Worm (Caenorhabditis elegans) whole organism, midembryonic: ENCODE measurements around the gene T24A6.17.

Experiments
- T22C8.4 ChIP-seq: fragments of 200-800 bp; sonication (Bioruptor generic); IDR thresholded peaks from 2 replicates; pipeline ENCODE4 v1.3.6; 2022; ENCODE audit warnings: missing genetic modification characterization, missing compliant biosample characterization
- cog-1 ChIP-seq: sonication (generic microtip); optimal IDR thresholded peaks from 2 replicates; lab custom pipeline; 2016; ENCODE audit warnings: missing genetic modification characterization, missing compliant biosample characterization
- flt-1 ChIP-seq: fragments of 200-800 bp; sonication (Bioruptor generic); IDR thresholded peaks from 2 replicates; pipeline ENCODE4 v1.3.6; 2022; ENCODE audit warnings: missing genetic modification characterization, missing compliant biosample characterization
- klf-2 ChIP-seq: fragments of 200-800 bp; sonication (Bioruptor generic); conservative IDR thresholded peaks from 2 replicates; pipeline ENCODE4 v1.3.6; 2022; ENCODE audit warnings: missing genetic modification reagents, missing genetic modification characterization, missing compliant biosample characterization
- med-1 ChIP-seq: sonication (generic microtip); optimal IDR thresholded peaks from 2 replicates; lab custom pipeline; 2017; ENCODE audit warnings: missing genetic modification characterization, mild to moderate bottlenecking, missing compliant biosample characterization, antibody characterized with exemption, missing genetic modification reagents; ENCODE audit not compliant: insufficient read depth
- ztf-23 ChIP-seq: fragments of 200-800 bp; sonication (Bioruptor generic); IDR thresholded peaks from 2 replicates; pipeline ENCODE4 v1.3.6; 2022; ENCODE audit warnings: missing genetic modification reagents, missing genetic modification characterization, missing compliant biosample characterization
- ztf-29 ChIP-seq: fragments of 200-800 bp; sonication (Bioruptor generic); IDR thresholded peaks from 2 replicates; pipeline ENCODE4 v1.3.6; 2022; ENCODE audit warnings: missing genetic modification reagents, missing genetic modification characterization, missing compliant biosample characterization

DNA sequence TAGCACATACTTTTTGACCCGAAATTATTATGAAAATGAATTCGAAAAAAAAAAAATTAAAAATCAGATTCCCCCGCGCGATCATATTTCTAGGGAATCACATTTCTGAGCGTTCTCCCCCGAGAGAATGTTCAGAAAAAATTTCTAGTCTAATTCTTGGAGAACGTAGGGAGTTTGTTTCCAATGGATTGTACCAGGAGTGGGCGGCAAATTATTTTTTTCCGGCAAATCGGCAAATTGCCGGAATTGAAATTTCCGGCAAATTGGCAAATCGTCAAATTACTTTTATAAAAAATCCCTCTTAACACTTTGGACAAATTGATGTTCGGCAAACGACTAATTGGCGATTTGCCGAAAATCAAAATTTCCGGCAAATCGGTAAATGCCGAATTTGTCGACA is 47.4 kb upstream of the T24A6.17 start, which contains the start of gene T22F3.10:
- TF ChIP-seq cog-1 (no peak), T22C8.4 (no peak), flt-1 (GFP tag; lab: Robert Waterston, UW) (no peak), med-1 (no peak), ztf-23 (GFP tag; lab: Robert Waterston, UW) (no peak), klf-2 (no peak), ztf-29 (GFP tag; lab: Robert Waterston, UW) (no peak)
